Worm (Caenorhabditis elegans): ENCODE measurements around the gene Y53G8AR.5.
A peak's percentile ranks its signal among the peaks of the same experiment; 100 is the strongest.

Y53G8AR.5 gene

ce11 chrIII:3346665-3347064 lies 49.4 kb downstream of the Y53G8AR.5 start:
- TF ChIP-seq dve-1 (tag; optimal IDR thresholded peaks at IDR 0.05; ENCODE audit: insufficient read depth): no peak
- no peak for TF ChIP-seq daf-12 (tag; optimal IDR thresholded peaks at IDR 0.05)
- TF ChIP-seq fkh-10 (GFP tag; optimal IDR thresholded peaks at IDR 0.05): no peak
- TF ChIP-seq nhr-77 (tag; optimal IDR thresholded peaks at IDR 0.05): no peak
- no peak for TF ChIP-seq attf-4 (tag; optimal IDR thresholded peaks at IDR 0.05)
- TF ChIP-seq nhr-111 (GFP tag; optimal IDR thresholded peaks at IDR 0.05): no peak
- TF ChIP-seq egl-27 (tag; optimal IDR thresholded peaks at IDR 0.05): no peak
- no peak for TF ChIP-seq snpc-1.2 (GFP tag; IDR thresholded peaks at IDR 0.05)
- no peak for TF ChIP-seq ceh-32 (tag; optimal IDR thresholded peaks at IDR 0.05; ENCODE audit: poor library complexity)
- no peak for TF ChIP-seq hlh-30 (tag; optimal IDR thresholded peaks at IDR 0.05; ENCODE audit: insufficient read depth)
- TF ChIP-seq ZK337.2 (GFP tag; IDR thresholded peaks at IDR 0.05): no peak
- TF ChIP-seq mep-1 (tag; optimal IDR thresholded peaks at IDR 0.05): no peak
- no peak for TF ChIP-seq unc-130 (GFP tag; optimal IDR thresholded peaks at IDR 0.05)
- TF ChIP-seq zfp-2 (tag; optimal IDR thresholded peaks at IDR 0.05): no peak
- no peak for TF ChIP-seq rbr-2 (tag; optimal IDR thresholded peaks at IDR 0.05)
- TF ChIP-seq daf-16 (GFP tag; optimal IDR thresholded peaks at IDR 0.05): no peak
- no peak for TF ChIP-seq daf-16 (tag; optimal IDR thresholded peaks at IDR 0.05)
- TF ChIP-seq lin-29 (GFP tag; IDR thresholded peaks at IDR 0.05): no peak
- no peak for TF ChIP-seq daf-19 (GFP tag; conservative IDR thresholded peaks at IDR 0.05)
- no peak for TF ChIP-seq spr-1 (tag; optimal IDR thresholded peaks at IDR 0.05)

ce11 chrIII:3349061-3349460 lies 51.8 kb downstream of the Y53G8AR.5 start:
- TF ChIP-seq nhr-28 (tag; optimal IDR thresholded peaks at IDR 0.05) (peak; percentile 54), set-16 (GFP tag; IDR thresholded peaks at IDR 0.05) (no peak), hlh-30 (tag; optimal IDR thresholded peaks at IDR 0.05; ENCODE audit: insufficient read depth) (peak; percentile 59), arid-1 (GFP tag; conservative IDR thresholded peaks at IDR 0.05) (no peak), mxl-3 (GFP tag; optimal IDR thresholded peaks at IDR 0.05) (peak; percentile 57), hlh-11 (tag; optimal IDR thresholded peaks at IDR 0.05) (peak; percentile 25), dpl-1 (GFP tag; optimal IDR thresholded peaks at IDR 0.05) (no peak)

ce11 chrIII:3351091-3351490 lies 53.8 kb downstream of the Y53G8AR.5 start:
- no peak for TF ChIP-seq hlh-11 (tag; optimal IDR thresholded peaks at IDR 0.05)
- TF ChIP-seq madf-5 (GFP tag; IDR thresholded peaks at IDR 0.05): no peak
- no peak for TF ChIP-seq daf-19 (GFP tag; conservative IDR thresholded peaks at IDR 0.05)
- TF ChIP-seq ztf-7 (tag; optimal IDR thresholded peaks at IDR 0.05): no peak
- TF ChIP-seq tag-97 (GFP tag; IDR thresholded peaks at IDR 0.05): no peak
- TF ChIP-seq nhr-48 (tag; optimal IDR thresholded peaks at IDR 0.05): no peak
- TF ChIP-seq skn-1 (tag; optimal IDR thresholded peaks at IDR 0.05): no peak
- no peak for TF ChIP-seq attf-4 (tag; optimal IDR thresholded peaks at IDR 0.05)
- no peak for TF ChIP-seq ceh-20 (GFP tag; IDR thresholded peaks at IDR 0.05)
- no peak for TF ChIP-seq nhr-111 (GFP tag; optimal IDR thresholded peaks at IDR 0.05)

- TF ChIP-seq mdl-1 (tag; optimal IDR thresholded peaks at IDR 0.05) (no peak), aha-1 (tag) (no peak), vab-7 (GFP tag; IDR thresholded peaks at IDR 0.05) (no peak), madf-9 (GFP tag; conservative IDR thresholded peaks at IDR 0.05) (no peak), nhr-77 (tag; optimal IDR thresholded peaks at IDR 0.05) (no peak), ama-1 (optimal IDR thresholded peaks at IDR 0.05) (no peak)
Measured at ce11 chrIII:3351672-3352071, 54.4 kb downstream of the Y53G8AR.5 start.

Data from whole organism, L4 larva.